Fruit fly (Drosophila melanogaster): ENCODE measurements around the gene CG14260.

The CG14260 gene

dm6 chr3R:27263434-27264215, 1.6 kb upstream of the CG14260 start, which contains the start of gene woc:
Gene woc, minus strand, starts transcription at chr3R:27264055.
- TF ChIP-seq Hr83 (GFP tag; optimal IDR thresholded peaks at IDR 0.05; ENCODE audit: poor library complexity, severe bottlenecking) (peak; percentile 76), h (GFP tag; optimal IDR thresholded peaks at IDR 0.05) (peak; percentile 80), rgr (GFP tag; optimal IDR thresholded peaks at IDR 0.05) (peak; percentile 53), Sp1 (GFP tag; optimal IDR thresholded peaks at IDR 0.05) (peak; percentile 64), sv (GFP tag; optimal IDR thresholded peaks at IDR 0.05) (peak; percentile 39), ey (GFP tag; optimal IDR thresholded peaks at IDR 0.05) (peak; percentile 78), Rel (GFP tag; optimal IDR thresholded peaks at IDR 0.05) (no peak), Rel (tag; optimal IDR thresholded peaks at IDR 0.05) (peak; percentile 72), psq (GFP tag; optimal IDR thresholded peaks at IDR 0.05) (peak; percentile 74), usp (GFP tag; optimal IDR thresholded peaks at IDR 0.05) (no peak), N (GFP tag; optimal IDR thresholded peaks at IDR 0.05) (peak; percentile 64), Mio (GFP tag; optimal IDR thresholded peaks at IDR 0.05) (no peak), jim (GFP tag; optimal IDR thresholded peaks at IDR 0.05) (peak; percentile 97), pan (optimal IDR thresholded peaks at IDR 0.05) (no peak), tai (GFP tag; optimal IDR thresholded peaks at IDR 0.05) (no peak), CrebA (GFP tag; optimal IDR thresholded peaks at IDR 0.05; ENCODE audit: borderline replicate concordance) (no peak), foxo (GFP tag; optimal IDR thresholded peaks at IDR 0.05) (peak in 1 of 2 experiments; percentile 79), fru (GFP tag; optimal IDR thresholded peaks at IDR 0.05) (peak; percentile 80), br (GFP tag; optimal IDR thresholded peaks at IDR 0.05) (peak; percentile 68), OdsH (GFP tag; optimal IDR thresholded peaks at IDR 0.05) (peak; percentile 71)

DNA sequence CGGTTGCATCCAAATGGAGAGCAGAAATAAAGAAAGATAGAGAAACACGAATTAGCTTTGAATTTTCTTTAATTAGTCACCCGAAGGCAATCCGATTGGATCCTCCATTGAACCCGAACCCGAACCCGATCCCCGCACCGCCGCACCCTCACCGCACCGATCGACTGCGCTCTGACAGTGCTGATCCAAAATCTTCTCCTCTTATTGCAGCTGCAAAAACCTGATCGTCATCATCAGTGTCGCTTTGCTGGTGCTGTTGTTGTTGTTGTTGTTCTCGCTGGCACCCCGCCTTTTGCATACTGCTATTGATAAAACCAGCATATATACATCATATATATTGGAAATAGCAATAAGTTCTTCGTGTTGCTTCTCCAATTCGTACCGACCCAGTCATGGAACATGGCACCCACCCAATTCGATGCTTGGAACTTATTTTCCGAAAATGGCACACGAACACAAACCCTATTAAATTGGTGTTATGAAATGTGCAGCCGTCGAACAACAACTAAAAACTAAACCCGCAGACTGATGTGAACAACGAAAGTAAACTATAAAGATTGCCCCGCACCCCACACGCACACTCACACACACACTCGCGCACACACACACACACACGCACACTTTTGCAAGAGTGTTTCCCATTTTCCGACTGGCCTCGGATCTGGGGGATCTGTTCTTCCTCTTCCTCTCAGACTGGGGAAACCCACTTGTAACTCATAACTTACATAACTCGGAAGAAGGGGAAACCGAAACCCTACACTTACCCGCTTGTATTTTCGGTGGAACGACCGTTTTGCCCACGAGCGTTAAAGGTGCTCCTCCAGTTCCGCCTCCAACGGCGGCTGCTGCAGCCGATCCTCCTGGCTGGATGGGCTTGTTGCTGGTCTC, 5.4 kb downstream of the CG14260 start:
- no peak for TF ChIP-seq Dif (GFP tag; optimal IDR thresholded peaks at IDR 0.05; ENCODE audit: partially characterized antibody)
- no peak for TF ChIP-seq Mio (GFP tag; optimal IDR thresholded peaks at IDR 0.05)
- TF ChIP-seq OdsH (GFP tag; optimal IDR thresholded peaks at IDR 0.05) = no peak
- TF ChIP-seq Rel (GFP tag; optimal IDR thresholded peaks at IDR 0.05) = no peak
- TF ChIP-seq Rel (tag; optimal IDR thresholded peaks at IDR 0.05) = peak; percentile 78
- no peak for TF ChIP-seq dl (GFP tag; optimal IDR thresholded peaks at IDR 0.05; ENCODE audit: insufficient read depth in 1 of 2, partially characterized antibody in 2 of 2)
- TF ChIP-seq woc (GFP tag; optimal IDR thresholded peaks at IDR 0.05) = no peak
- TF ChIP-seq sage (GFP tag; optimal IDR thresholded peaks at IDR 0.05) = no peak
- TF ChIP-seq HLH106 (tag; optimal IDR thresholded peaks at IDR 0.05) = no peak

DNA sequence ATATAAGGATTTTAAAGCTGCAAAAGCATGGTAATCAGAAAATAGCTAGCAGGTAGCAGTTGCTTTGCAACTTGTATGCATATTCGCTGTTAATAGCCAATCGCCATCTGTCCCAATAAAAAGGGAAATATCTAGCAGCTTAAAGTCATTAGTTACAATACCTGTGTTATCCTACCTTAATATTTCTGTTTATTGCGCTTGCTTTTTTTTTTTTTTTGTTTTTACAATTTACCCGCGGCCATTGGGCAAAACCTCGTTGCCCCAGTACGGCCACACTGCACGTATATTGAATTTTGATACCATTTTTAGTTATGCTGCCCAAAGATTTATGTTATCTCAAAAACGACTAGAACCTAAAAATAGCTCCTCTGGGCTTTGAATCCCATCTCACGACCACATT, 7.0 kb downstream of the CG14260 start:
- TF ChIP-seq foxo (GFP tag; optimal IDR thresholded peaks at IDR 0.05) (no peak), Mio (GFP tag; optimal IDR thresholded peaks at IDR 0.05) (no peak), woc (GFP tag; optimal IDR thresholded peaks at IDR 0.05) (no peak), ey (GFP tag; optimal IDR thresholded peaks at IDR 0.05) (no peak), sage (GFP tag; optimal IDR thresholded peaks at IDR 0.05) (no peak), Myc (optimal IDR thresholded peaks at IDR 0.05) (peak; percentile 2), h (GFP tag; optimal IDR thresholded peaks at IDR 0.05) (no peak), brk (GFP tag; optimal IDR thresholded peaks at IDR 0.05) (no peak), GATAd (GFP tag; optimal IDR thresholded peaks at IDR 0.05) (no peak), Hr83 (GFP tag; optimal IDR thresholded peaks at IDR 0.05; ENCODE audit: poor library complexity, severe bottlenecking) (no peak), psq (GFP tag; optimal IDR thresholded peaks at IDR 0.05) (no peak), dmrt93B (GFP tag; optimal IDR thresholded peaks at IDR 0.05) (no peak), Hr78 (GFP tag; optimal IDR thresholded peaks at IDR 0.05) (no peak), HLH106 (tag; optimal IDR thresholded peaks at IDR 0.05) (no peak), jim (GFP tag; optimal IDR thresholded peaks at IDR 0.05) (peak; percentile 56), Dfd (GFP tag; optimal IDR thresholded peaks at IDR 0.05) (no peak)

Data from whole organism, wandering third instar larva.